Worm (Caenorhabditis elegans): Measurements from ENCODE around the gene rps-13.

ce11 chrIII:6390644-6391043 is 15.8 kb upstream of the rps-13 start, which contains the start of gene smrc-1:
- TF ChIP-seq him-1 (tag; optimal IDR thresholded peaks at IDR 0.05) (no peak), W03F9.2 (tag; optimal IDR thresholded peaks at IDR 0.05) (no peak), dao-5 (tag; optimal IDR thresholded peaks at IDR 0.05) (no peak)

Measured in whole organism, L4/young adult.